Worm (Caenorhabditis elegans) whole organism, L1 larva: ENCODE data around the gene ZK1320.5.

Experiments
- C16A3.4 ChIP-seq: fragments of 150-350 bp; optimal IDR thresholded peaks from 2 replicates; lab custom pipeline; 2014; ENCODE audit warnings: missing biosample characterization, missing genetic modification characterization
- C34B4.2 ChIP-seq: sonication (generic microtip); optimal IDR thresholded peaks from 2 replicates; lab custom pipeline; 2017; ENCODE audit warnings: mild to moderate bottlenecking, missing genetic modification characterization, missing compliant biosample characterization
- aly-2 ChIP-seq: fragments of 150-350 bp; optimal IDR thresholded peaks from 2 replicates; lab custom pipeline; 2014; ENCODE audit warnings: missing biosample characterization, missing genetic modification characterization
- ama-1 ChIP-seq: fragments of 150-350 bp; optimal IDR thresholded peaks from 2 replicates; lab custom pipeline; 2014
- ceh-8 ChIP-seq: fragments of 200-800 bp; sonication (Bioruptor generic); optimal IDR thresholded peaks from 2 replicates; lab custom pipeline; 2018; ENCODE audit warnings: mild to moderate bottlenecking, missing genetic modification characterization, moderate library complexity, missing compliant biosample characterization
- ceh-88 ChIP-seq: fragments of 200-800 bp; sonication (Bioruptor generic); IDR thresholded peaks from 2 replicates; pipeline ENCODE4 v1.3.6; 2022; ENCODE audit warnings: missing genetic modification characterization, missing compliant biosample characterization
- ceh-90 ChIP-seq: sonication (generic microtip); optimal IDR thresholded peaks from 2 replicates; lab custom pipeline; 2016; ENCODE audit warnings: missing genetic modification characterization, missing compliant biosample characterization
- dpl-1 ChIP-seq, 3 experiments: fragments of 150-350 bp in 2 of 3; sonication (generic microtip) in 1 of 3; optimal IDR thresholded peaks; 2 replicates each; lab custom pipeline; 2014 to 2017; ENCODE audit warnings: missing biosample characterization in 3 of 3, missing genetic modification characterization in 3 of 3, missing genetic modification reagents in 3 of 3
- dsc-1 ChIP-seq: sonication (generic microtip); optimal IDR thresholded peaks from 2 replicates; lab custom pipeline; 2016; ENCODE audit warnings: mild to moderate bottlenecking, missing genetic modification characterization, missing compliant biosample characterization
- efl-1 ChIP-seq, 4 experiments: fragments of 150-350 bp; optimal IDR thresholded peaks in 3 of 4; peaks in 1 of 4; 1 replicate in 1 of 4; 2 replicates in 3 of 4; lab custom pipeline; 2014; ENCODE audit warnings: missing biosample characterization in 2 of 4, missing genetic modification characterization in 2 of 4, missing genetic modification reagents in 2 of 4
- egl-13 ChIP-seq: sonication (generic microtip); optimal IDR thresholded peaks from 2 replicates; lab custom pipeline; 2016; ENCODE audit warnings: missing genotype, missing genetic modification reagents, missing genetic modification characterization, missing compliant biosample characterization
- egl-27 ChIP-seq, 2 experiments: fragments of 150-350 bp in 1 of 2; sonication (generic microtip); optimal IDR thresholded peaks; 3 replicates each; lab custom pipeline; 2017 to 2018; ENCODE audit warnings: missing biosample characterization in 2 of 2, missing genetic modification characterization in 2 of 2, missing genetic modification reagents in 2 of 2
- fkh-10 ChIP-seq: sonication (generic microtip); optimal IDR thresholded peaks from 2 replicates; lab custom pipeline; 2017; ENCODE audit warnings: missing biosample characterization, missing genetic modification reagents, missing genetic modification characterization
- fkh-4 ChIP-seq: sonication (generic microtip); optimal IDR thresholded peaks from 2 replicates; lab custom pipeline; 2016; ENCODE audit warnings: missing compliant biosample characterization, missing genetic modification characterization, borderline replicate concordance
- irx-1 ChIP-seq: sonication (generic microtip); optimal IDR thresholded peaks from 2 replicates; lab custom pipeline; 2016; ENCODE audit warnings: missing genetic modification characterization, missing compliant biosample characterization
- jun-1 ChIP-seq: fragments of 150-350 bp; optimal IDR thresholded peaks from 2 replicates; lab custom pipeline; 2014; ENCODE audit warnings: missing biosample characterization, missing genetic modification reagents, missing genetic modification characterization
- lin-14 ChIP-seq: fragments of 200-800 bp; sonication (Bioruptor generic); optimal IDR thresholded peaks from 2 replicates; lab custom pipeline; 2018; ENCODE audit warnings: mild to moderate bottlenecking, missing genetic modification characterization, moderate library complexity, missing compliant biosample characterization
- lin-39 ChIP-seq: fragments of 150-350 bp; optimal IDR thresholded peaks from 2 replicates; lab custom pipeline; 2014; ENCODE audit warnings: missing biosample characterization, missing genetic modification reagents, missing genetic modification characterization
- lsy-2 ChIP-seq, 2 experiments: fragments of 150-350 bp; optimal IDR thresholded peaks; 2 replicates each; lab custom pipeline; 2014; ENCODE audit warnings: missing biosample characterization in 2 of 2, missing genetic modification characterization in 2 of 2
- nhr-237 ChIP-seq: fragments of 150-350 bp; optimal IDR thresholded peaks from 2 replicates; lab custom pipeline; 2014; ENCODE audit warnings: missing biosample characterization, missing genetic modification characterization
- nhr-28 ChIP-seq: fragments of 150-350 bp; optimal IDR thresholded peaks from 2 replicates; lab custom pipeline; 2014; ENCODE audit warnings: missing biosample characterization, missing genetic modification characterization
- nhr-47 ChIP-seq: sonication (generic microtip); optimal IDR thresholded peaks from 2 replicates; lab custom pipeline; 2016; ENCODE audit warnings: mild to moderate bottlenecking, missing genetic modification characterization, moderate library complexity, missing compliant biosample characterization
- nhr-84 ChIP-seq: sonication (generic microtip); optimal IDR thresholded peaks from 2 replicates; lab custom pipeline; 2017; ENCODE audit warnings: missing biosample characterization, missing genetic modification characterization
- nhr-85 ChIP-seq: sonication (generic microtip); peaks from one replicate; lab custom pipeline; 2016; ENCODE audit warnings: missing genetic modification characterization, inconsistent platforms, missing compliant biosample characterization
- nhr-90 ChIP-seq: sonication (generic microtip); optimal IDR thresholded peaks from 2 replicates; lab custom pipeline; 2016; ENCODE audit warnings: mild to moderate bottlenecking, missing genetic modification characterization, missing compliant biosample characterization; ENCODE audit not compliant: poor library complexity
- pax-3 ChIP-seq: fragments of 200-800 bp; sonication (Bioruptor generic); optimal IDR thresholded peaks from 2 replicates; lab custom pipeline; 2018; ENCODE audit warnings: mild to moderate bottlenecking, missing genetic modification characterization, moderate library complexity, missing compliant biosample characterization
- pqm-1 ChIP-seq: sonication (generic microtip); optimal IDR thresholded peaks from 3 replicates; lab custom pipeline; 2017; ENCODE audit warnings: missing biosample characterization, missing genetic modification characterization
- snu-23 ChIP-seq: sonication (generic microtip); optimal IDR thresholded peaks from 2 replicates; lab custom pipeline; 2016; ENCODE audit warnings: missing genetic modification characterization, missing compliant biosample characterization
- sox-4 ChIP-seq: sonication (generic microtip); optimal IDR thresholded peaks from 2 replicates; lab custom pipeline; 2016; ENCODE audit warnings: missing genetic modification characterization, missing compliant biosample characterization
- tbx-2 ChIP-seq: sonication (generic microtip); optimal IDR thresholded peaks from 2 replicates; lab custom pipeline; 2016; ENCODE audit warnings: missing genetic modification characterization, missing compliant biosample characterization
- tlp-1 ChIP-seq: fragments of 150-350 bp; optimal IDR thresholded peaks from 2 replicates; lab custom pipeline; 2014; ENCODE audit warnings: missing biosample characterization, missing genetic modification characterization
- unc-86 ChIP-seq: sonication (generic microtip); optimal IDR thresholded peaks from 2 replicates; lab custom pipeline; 2016; ENCODE audit warnings: missing genetic modification characterization, missing compliant biosample characterization
- vab-15 ChIP-seq: sonication (generic microtip); optimal IDR thresholded peaks from 2 replicates; lab custom pipeline; 2017; ENCODE audit warnings: missing genotype, mild to moderate bottlenecking, missing genetic modification characterization, missing compliant biosample characterization
- xbp-1 ChIP-seq: sonication (generic microtip); optimal IDR thresholded peaks from 2 replicates; lab custom pipeline; 2016; ENCODE audit warnings: missing genetic modification characterization, missing compliant biosample characterization
- zag-1 ChIP-seq: fragments of 150-350 bp; optimal IDR thresholded peaks from 2 replicates; lab custom pipeline; 2014; ENCODE audit warnings: missing biosample characterization, missing genetic modification characterization
- zip-4 ChIP-seq: fragments of 200-800 bp; sonication (Bioruptor generic); optimal IDR thresholded peaks from 2 replicates; lab custom pipeline; 2018; ENCODE audit warnings: mild to moderate bottlenecking, missing genetic modification characterization, moderate library complexity, missing compliant biosample characterization
- ztf-4 ChIP-seq: fragments of 150-350 bp; optimal IDR thresholded peaks from 2 replicates; lab custom pipeline; 2014; ENCODE audit warnings: missing biosample characterization, missing genetic modification characterization

Gene ZK1320.5

DNA sequence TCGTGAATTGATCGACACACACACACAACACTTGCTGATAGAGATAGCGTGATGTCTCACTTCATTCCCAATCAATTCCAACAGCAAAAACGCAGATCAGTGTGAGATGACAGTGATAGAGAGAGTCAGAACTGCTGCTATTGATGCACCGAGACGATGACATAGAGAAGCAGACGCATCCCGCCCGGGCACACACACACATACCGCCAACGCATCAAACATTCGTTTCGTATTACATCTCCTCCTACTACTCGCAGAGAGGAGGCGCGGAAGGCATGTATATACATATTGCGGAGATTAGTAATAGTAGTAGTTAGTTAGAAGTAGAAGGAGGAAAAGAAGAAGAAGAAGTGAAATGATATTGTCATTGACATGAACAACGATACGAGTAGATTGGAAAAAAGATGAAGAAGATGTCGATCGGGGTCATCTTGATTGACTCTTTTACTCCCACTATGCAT is 46.0 kb downstream of the ZK1320.5 start (continued):
- TF ChIP-seq C34B4.2 (tag; lab: Kevin White, UChicago) (no peak), egl-27 (tag; optimal IDR thresholded peaks at IDR 0.05; lab: Kevin White, UChicago) (peak; percentile 2 to 38), lin-39 (tag; lab: Kevin White, UChicago) (no peak), pqm-1 (tag; lab: Kevin White, UChicago) (no peak), egl-13 (tag; lab: Kevin White, UChicago) (no peak), unc-86 (tag; lab: Kevin White, UChicago) (no peak), tbx-2 (tag; lab: Kevin White, UChicago) (peak; percentile 0)

DNA sequence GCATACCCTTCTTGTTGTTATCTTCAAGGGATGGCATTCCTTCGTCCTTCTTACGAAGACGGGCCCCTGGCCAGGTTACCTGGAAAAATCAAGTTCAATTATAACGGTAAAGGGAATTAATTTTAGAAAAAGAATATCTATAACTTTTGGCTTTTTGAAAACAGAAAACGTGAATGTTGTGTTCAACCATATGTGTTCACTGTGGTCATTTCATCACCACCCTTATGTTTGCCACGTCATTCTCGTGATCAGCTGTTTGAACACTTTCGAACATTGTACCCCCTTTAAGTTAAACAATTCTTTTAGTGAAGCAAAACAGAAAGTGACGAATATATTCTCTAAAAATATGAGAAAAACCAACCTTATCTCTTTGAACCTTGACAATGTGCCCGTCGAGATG is 46.7 kb downstream of the ZK1320.5 start:
- TF ChIP-seq vab-15 (tag; lab: Kevin White, UChicago) (no peak), dsc-1 (tag; lab: Kevin White, UChicago) (no peak), nhr-85 (tag; lab: Kevin White, UChicago) (peak; percentile 26), efl-1 (optimal IDR thresholded peaks at IDR 0.05; lab: Kevin White, UChicago) (no peak), efl-1 (GFP tag; optimal IDR thresholded peaks at IDR 0.05 in 1 of 2; lab: Kevin White, UChicago) (peak in 1 of 2 experiments; percentile 39)

DNA sequence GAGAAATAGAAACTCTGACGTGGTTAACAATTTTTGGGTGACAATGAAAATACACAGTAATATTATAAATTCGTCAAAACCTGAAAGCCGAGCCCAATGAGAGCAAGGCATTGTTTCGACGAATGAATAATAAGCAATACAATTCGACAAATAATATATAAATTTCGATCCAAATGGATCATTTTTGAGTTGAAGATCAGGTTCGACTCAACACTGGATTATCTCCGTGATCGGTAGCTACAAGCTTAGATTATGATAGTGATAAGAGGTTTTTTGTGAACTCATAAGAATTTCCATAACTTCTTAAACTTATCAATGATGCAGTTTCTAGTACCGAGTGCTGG is 47.6 kb downstream of the ZK1320.5 start:
- TF ChIP-seq nhr-237 (no peak), zip-4 (GFP tag; lab: Kevin White, UChicago) (peak; percentile 16), irx-1 (tag; lab: Kevin White, UChicago) (no peak), aly-2 (tag; lab: Kevin White, UChicago) (no peak), fkh-4 (tag; lab: Kevin White, UChicago) (no peak), lin-14 (GFP tag; lab: Kevin White, UChicago) (peak; percentile 21), jun-1 (peak; percentile 2), snu-23 (GFP tag; lab: Kevin White, UChicago) (peak; percentile 19), nhr-90 (tag; lab: Kevin White, UChicago) (peak; percentile 25)

DNA sequence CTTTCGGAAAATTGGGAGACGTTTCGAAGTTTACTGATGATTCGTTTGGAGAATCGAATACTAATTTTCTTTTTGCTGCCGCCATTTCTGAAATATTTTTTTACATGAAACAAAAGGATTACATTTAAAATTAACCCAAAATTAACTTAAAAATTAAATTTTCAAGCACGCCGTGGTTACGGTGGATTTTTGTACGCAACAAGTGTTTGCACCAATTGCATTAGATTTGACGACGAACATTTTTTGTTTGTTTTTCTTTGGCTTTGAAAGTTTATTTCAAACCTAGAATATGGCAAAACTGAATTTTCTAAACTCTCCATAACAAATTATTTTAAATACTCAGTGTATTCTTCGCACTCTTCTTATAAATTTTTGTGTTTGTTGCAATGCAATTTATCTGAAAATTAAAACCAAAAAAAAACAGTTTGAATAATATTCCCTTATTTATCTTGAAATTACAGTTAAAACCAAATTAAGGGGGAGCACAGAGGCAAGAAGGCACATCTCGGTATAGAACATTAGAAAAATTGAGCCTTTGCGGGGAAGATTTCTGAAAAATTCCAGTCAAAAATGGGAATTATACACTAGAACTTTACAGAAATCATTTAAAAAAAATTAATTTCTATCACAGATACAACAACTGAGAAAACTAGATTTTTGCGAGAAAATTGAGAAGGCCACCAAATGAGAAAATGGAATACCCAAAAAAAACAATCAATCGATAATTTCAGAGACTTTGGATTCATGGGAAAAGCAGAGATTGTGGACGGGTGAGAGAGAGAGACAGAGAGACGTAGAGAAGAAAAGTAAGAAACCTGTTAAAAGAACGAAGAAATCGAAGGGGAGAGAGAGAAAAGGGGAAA is 48.2 kb downstream of the ZK1320.5 start, which contains the start of gene hal-3:
Gene hal-3, minus strand, starts transcription at position 87 of the 863 bp plus-strand sequence.
- TF ChIP-seq efl-1 (optimal IDR thresholded peaks at IDR 0.05; lab: Kevin White, UChicago): no peak
- peak in 1 of 2 experiments; percentile 77 for TF ChIP-seq efl-1 (GFP tag; optimal IDR thresholded peaks at IDR 0.05 in 1 of 2; lab: Kevin White, UChicago)
- TF ChIP-seq ama-1 (lab: Kevin White, UChicago): peak; percentile 16
- peak; percentile 1 for TF ChIP-seq nhr-47 (tag; lab: Kevin White, UChicago)
- no peak for TF ChIP-seq tlp-1 (tag; lab: Kevin White, UChicago)
- TF ChIP-seq sox-4 (tag; lab: Kevin White, UChicago): no peak
- no peak for TF ChIP-seq C16A3.4 (tag; lab: Kevin White, UChicago)
- TF ChIP-seq ztf-4 (tag; lab: Kevin White, UChicago): peak; percentile 5
- no peak for TF ChIP-seq nhr-28 (tag; lab: Kevin White, UChicago)
- TF ChIP-seq dpl-1 (GFP tag; optimal IDR thresholded peaks at IDR 0.05; lab: Kevin White, UChicago): no peak
- TF ChIP-seq egl-27 (tag; optimal IDR thresholded peaks at IDR 0.05; lab: Kevin White, UChicago): no peak
- no peak for TF ChIP-seq fkh-10 (GFP tag; lab: Kevin White, UChicago)
- TF ChIP-seq lsy-2 (tag; optimal IDR thresholded peaks at IDR 0.05; lab: Kevin White, UChicago): peak in 1 of 2 experiments; percentile 54

DNA sequence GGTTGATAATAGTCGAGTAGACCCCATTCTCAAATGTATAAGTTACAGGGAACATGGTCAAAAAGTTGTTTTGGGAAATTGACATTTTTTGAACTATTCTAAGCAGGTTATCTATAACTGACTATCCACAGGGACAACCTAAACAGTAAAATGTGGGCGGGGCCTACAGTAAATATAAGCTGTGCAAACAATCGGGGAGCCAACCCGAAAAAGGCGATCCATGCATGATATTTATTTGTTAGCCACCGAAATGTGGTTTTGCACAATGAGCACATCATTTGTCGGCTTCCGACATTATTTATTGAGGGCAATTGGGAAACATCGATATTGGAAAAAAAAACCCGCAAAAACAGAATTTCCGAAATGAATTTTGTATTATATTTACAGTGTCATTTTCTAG is 50.7 kb downstream of the ZK1320.5 start, which contains the start of gene hlh-6:
Gene hlh-6, minus strand, starts transcription at position 101 of the 400 bp plus-strand sequence.
- no peak for TF ChIP-seq efl-1 (optimal IDR thresholded peaks at IDR 0.05; lab: Kevin White, UChicago)
- no peak for TF ChIP-seq efl-1 (GFP tag; optimal IDR thresholded peaks at IDR 0.05 in 1 of 2; lab: Kevin White, UChicago)
- no peak for TF ChIP-seq ceh-8 (GFP tag; lab: Kevin White, UChicago)
- no peak for TF ChIP-seq nhr-90 (tag; lab: Kevin White, UChicago)
- TF ChIP-seq nhr-47 (tag; lab: Kevin White, UChicago): no peak
- no peak for TF ChIP-seq xbp-1 (tag; lab: Kevin White, UChicago)
- no peak for TF ChIP-seq tbx-2 (tag; lab: Kevin White, UChicago)
- TF ChIP-seq ceh-88 (GFP tag; lab: Robert Waterston, UW): no peak
- TF ChIP-seq ceh-90: no peak
- no peak for TF ChIP-seq egl-13 (tag; lab: Kevin White, UChicago)
- TF ChIP-seq nhr-84: no peak
- no peak for TF ChIP-seq zag-1
- TF ChIP-seq pax-3 (tag; lab: Kevin White, UChicago): no peak
